Fruit fly (Drosophila melanogaster) whole organism, embryonic: ENCODE results near the gene CG31792.

Source experiments
- CG10209 ChIP-seq: fragments of 200-800 bp; sonication (Bioruptor generic); optimal IDR thresholded peaks from 3 replicates; lab custom pipeline; 2017; ENCODE audit warnings: missing biosample characterization, mild to moderate bottlenecking, missing genetic modification characterization, missing genetic modification reagents
- CG12071 ChIP-seq: fragments of 200-800 bp; sonication (Bioruptor generic); optimal IDR thresholded peaks from 3 replicates; lab custom pipeline; 2018; ENCODE audit warnings: missing biosample characterization, mild to moderate bottlenecking, missing genetic modification characterization
- CG13287 ChIP-seq: fragments of 200-800 bp; sonication (Bioruptor generic); IDR thresholded peaks from 2 replicates; pipeline ENCODE4 v1.3.6; 2022; ENCODE audit warnings: missing biosample characterization, missing genetic modification characterization; ENCODE audit not compliant: partially characterized antibody
- CG13624 ChIP-seq: fragments of 200-800 bp; sonication (Bioruptor generic); optimal IDR thresholded peaks from 2 replicates; lab custom pipeline; 2016; ENCODE audit warnings: missing biosample characterization, missing genetic modification characterization
- CG14965 ChIP-seq: fragments of 200-800 bp; sonication (Bioruptor generic); optimal IDR thresholded peaks from 2 replicates; lab custom pipeline; 2016; ENCODE audit warnings: missing biosample characterization, missing genetic modification characterization, borderline replicate concordance
- CG15479 ChIP-seq: fragments of 200-800 bp; sonication (Bioruptor generic); optimal IDR thresholded peaks from 3 replicates; lab custom pipeline; 2019; ENCODE audit warnings: missing biosample characterization, mild to moderate bottlenecking, missing genetic modification characterization, moderate library complexity
- CG17186 ChIP-seq: fragments of 200-800 bp; sonication (Bioruptor generic); optimal IDR thresholded peaks from 3 replicates; lab custom pipeline; 2017; ENCODE audit warnings: missing biosample characterization, missing genetic modification reagents, missing genetic modification characterization
- CG17385 ChIP-seq: fragments of 200-800 bp; sonication (Bioruptor generic); optimal IDR thresholded peaks from 3 replicates; lab custom pipeline; 2018; ENCODE audit warnings: missing biosample characterization, mild to moderate bottlenecking, missing genetic modification characterization
- CG17612 ChIP-seq: fragments of 200-800 bp; sonication (Bioruptor generic); IDR thresholded peaks from 2 replicates; pipeline ENCODE4 v1.3.6; 2022; ENCODE audit warnings: missing biosample characterization, missing genetic modification characterization
- CG18262 ChIP-seq: fragments of 200-800 bp; optimal IDR thresholded peaks from 3 replicates; lab custom pipeline; 2019; ENCODE audit warnings: missing biosample characterization, mild to moderate bottlenecking, missing genetic modification characterization, moderate library complexity
- CG18599 ChIP-seq: fragments of 200-800 bp; sonication (Bioruptor generic); optimal IDR thresholded peaks from 3 replicates; lab custom pipeline; 2017; ENCODE audit warnings: missing biosample characterization, missing genetic modification characterization, mild to moderate bottlenecking, moderate library complexity, missing genetic modification reagents
- CG4360 ChIP-seq: fragments of 200-800 bp; sonication (Bioruptor generic); IDR thresholded peaks from 2 replicates; pipeline ENCODE4 v1.3.6; 2022; ENCODE audit warnings: missing biosample characterization, missing genetic modification characterization
- CG5180 ChIP-seq: fragments of 200-800 bp; sonication (Bioruptor generic); optimal IDR thresholded peaks from 3 replicates; lab custom pipeline; 2017; ENCODE audit warnings: missing biosample characterization, missing genetic modification characterization, mild to moderate bottlenecking, moderate library complexity, missing genetic modification reagents
- CG6813 ChIP-seq: fragments of 200-800 bp; sonication (Bioruptor generic); optimal IDR thresholded peaks from 2 replicates; lab custom pipeline; 2017; ENCODE audit warnings: missing biosample characterization, missing genetic modification characterization, mild to moderate bottlenecking, moderate library complexity, missing genetic modification reagents
- CG7271 ChIP-seq: fragments of 200-800 bp; sonication (Bioruptor generic); optimal IDR thresholded peaks from 2 replicates; lab custom pipeline; 2018; ENCODE audit warnings: missing biosample characterization, mild to moderate bottlenecking, missing genetic modification characterization, moderate library complexity
- CG7357 ChIP-seq: fragments of 200-800 bp; sonication (Bioruptor generic); IDR thresholded peaks from 3 replicates; pipeline ENCODE4 v1.3.6; 2022; ENCODE audit warnings: missing biosample characterization, missing genetic modification characterization
- CG9437 ChIP-seq: fragments of 200-800 bp; sonication (Bioruptor generic); optimal IDR thresholded peaks from 2 replicates; lab custom pipeline; 2018; ENCODE audit warnings: missing biosample characterization, mild to moderate bottlenecking, missing genetic modification characterization
- CG9876 ChIP-seq: fragments of 200-800 bp; sonication (Bioruptor generic); optimal IDR thresholded peaks from 2 replicates; lab custom pipeline; 2016; ENCODE audit warnings: missing biosample characterization, missing genetic modification characterization
- Dfd ChIP-seq, 2 experiments: fragments of >200 bp; optimal IDR thresholded peaks; 2 replicates each; lab custom pipeline; 2017; ENCODE audit warnings: missing biosample characterization in 2 of 2, missing genetic modification characterization in 2 of 2
- Doc2 ChIP-seq: fragments of 200-800 bp; sonication (Bioruptor generic); IDR thresholded peaks from 2 replicates; pipeline ENCODE4 v1.3.6; 2022; ENCODE audit warnings: missing biosample characterization, missing genetic modification characterization
- Fer1 ChIP-seq: fragments of 200-800 bp; sonication (Bioruptor generic); optimal IDR thresholded peaks from 2 replicates; lab custom pipeline; 2017; ENCODE audit warnings: missing biosample characterization, mild to moderate bottlenecking, missing genetic modification characterization
- HLHmδ ChIP-seq: fragments of 200-800 bp; sonication (Bioruptor generic); optimal IDR thresholded peaks from 2 replicates; lab custom pipeline; 2018; ENCODE audit warnings: missing biosample characterization, mild to moderate bottlenecking, missing genetic modification characterization, moderate library complexity
- Lhr ChIP-seq: fragments of 200-800 bp; sonication (Bioruptor generic); optimal IDR thresholded peaks from 3 replicates; lab custom pipeline; 2017; ENCODE audit warnings: mild to moderate bottlenecking, missing biosample characterization, missing genetic modification reagents, missing genetic modification characterization
- Meics ChIP-seq: fragments of 200-800 bp; sonication (Bioruptor generic); optimal IDR thresholded peaks from 2 replicates; lab custom pipeline; 2017; ENCODE audit warnings: missing biosample characterization, mild to moderate bottlenecking, missing genetic modification characterization
- NFAT ChIP-seq: fragments of 200-800 bp; sonication (Bioruptor generic); IDR thresholded peaks from 2 replicates; pipeline ENCODE4 v1.3.6; 2022; ENCODE audit warnings: missing biosample characterization, missing genetic modification characterization
- Nf-YC ChIP-seq: fragments of 200-800 bp; optimal IDR thresholded peaks from 3 replicates; lab custom pipeline; 2019; ENCODE audit warnings: missing biosample characterization, mild to moderate bottlenecking, missing genetic modification characterization, moderate library complexity
- Optix ChIP-seq: fragments of 200-800 bp; sonication (Bioruptor generic); IDR thresholded peaks from 3 replicates; pipeline ENCODE4 v1.3.6; 2022; ENCODE audit warnings: missing biosample characterization, missing genetic modification characterization
- PHDP ChIP-seq: fragments of 200-800 bp; sonication (Bioruptor generic); optimal IDR thresholded peaks from 3 replicates; lab custom pipeline; 2018; ENCODE audit warnings: missing biosample characterization, mild to moderate bottlenecking, missing genetic modification characterization, moderate library complexity
- Scr ChIP-seq: fragments of 200-800 bp; sonication (Bioruptor generic); IDR thresholded peaks from 2 replicates; pipeline ENCODE4 v1.3.6; 2022; ENCODE audit warnings: missing biosample characterization, missing genetic modification characterization; ENCODE audit not compliant: partially characterized antibody
- Stat92E ChIP-seq, 3 experiments: fragments of >200 bp in 2 of 3; fragments of 200-800 bp in 1 of 3; sonication (Bioruptor generic) in 1 of 3; optimal IDR thresholded peaks; 2 replicates each; lab custom pipeline; 2017 to 2019; ENCODE audit warnings: missing biosample characterization in 3 of 3, missing genetic modification characterization in 3 of 3, mild to moderate bottlenecking in 1 of 3, moderate library complexity in 1 of 3
- TFAM ChIP-seq: fragments of 200-800 bp; sonication (Bioruptor generic); optimal IDR thresholded peaks from 2 replicates; lab custom pipeline; 2017; ENCODE audit warnings: missing biosample characterization, missing genetic modification characterization, inconsistent platforms
- btn ChIP-seq: fragments of 200-800 bp; sonication (Bioruptor generic); optimal IDR thresholded peaks from 2 replicates; lab custom pipeline; 2016; ENCODE audit warnings: missing biosample characterization, missing genetic modification characterization
- cad ChIP-seq: fragments of >200 bp; optimal IDR thresholded peaks from 2 replicates; lab custom pipeline; 2017; ENCODE audit warnings: missing biosample characterization, missing genetic modification characterization
- cwo ChIP-seq: fragments of 200-800 bp; sonication (Bioruptor generic); optimal IDR thresholded peaks from 3 replicates; lab custom pipeline; 2017; ENCODE audit warnings: missing biosample characterization, missing genetic modification characterization, mild to moderate bottlenecking, moderate library complexity, missing genetic modification reagents
- emc ChIP-seq: fragments of 200-800 bp; sonication (Bioruptor generic); optimal IDR thresholded peaks from 2 replicates; lab custom pipeline; 2016; ENCODE audit warnings: missing biosample characterization, missing genetic modification characterization
- fru ChIP-seq: fragments of >200 bp; optimal IDR thresholded peaks from 2 replicates; lab custom pipeline; 2017
- gcm2 ChIP-seq: fragments of 200-800 bp; sonication (Bioruptor generic); optimal IDR thresholded peaks from 2 replicates; lab custom pipeline; 2016; ENCODE audit warnings: missing biosample characterization, missing genetic modification characterization
- grn ChIP-seq: fragments of 200-800 bp; sonication (Bioruptor generic); optimal IDR thresholded peaks from 3 replicates; lab custom pipeline; 2017; ENCODE audit warnings: missing biosample characterization, missing genetic modification characterization
- hbn ChIP-seq: fragments of 200-800 bp; sonication (Bioruptor generic); IDR thresholded peaks from 2 replicates; pipeline ENCODE4 v1.3.6; 2022; ENCODE audit warnings: missing biosample characterization, missing genetic modification characterization; ENCODE audit not compliant: partially characterized antibody
- ind ChIP-seq: fragments of 200-800 bp; sonication (Bioruptor generic); optimal IDR thresholded peaks from 3 replicates; lab custom pipeline; 2016; ENCODE audit warnings: missing biosample characterization, missing genetic modification characterization
- jumu ChIP-seq: fragments of 200-800 bp; sonication (Bioruptor generic); optimal IDR thresholded peaks from 3 replicates; lab custom pipeline; 2016; ENCODE audit warnings: missing biosample characterization, missing genetic modification characterization
- lmd ChIP-seq: fragments of 200-800 bp; sonication (Bioruptor generic); IDR thresholded peaks from 2 replicates; pipeline ENCODE4 v1.3.6; 2022; ENCODE audit warnings: missing biosample characterization, missing genetic modification characterization
- mld ChIP-seq: fragments of 200-800 bp; sonication (Bioruptor generic); IDR thresholded peaks from 3 replicates; pipeline ENCODE4 v1.3.6; 2022; ENCODE audit warnings: missing biosample characterization, missing genetic modification characterization; ENCODE audit not compliant: partially characterized antibody
- pfk ChIP-seq: fragments of 200-800 bp; sonication (Bioruptor generic); optimal IDR thresholded peaks from 2 replicates; lab custom pipeline; 2018; ENCODE audit warnings: missing biosample characterization, mild to moderate bottlenecking, missing genetic modification characterization, moderate library complexity
- pros ChIP-seq: fragments of 200-800 bp; sonication (Bioruptor generic); optimal IDR thresholded peaks from 3 replicates; lab custom pipeline; 2019; ENCODE audit warnings: missing biosample characterization, mild to moderate bottlenecking, missing genetic modification characterization, moderate library complexity
- repo ChIP-seq: fragments of 200-800 bp; sonication (Bioruptor generic); optimal IDR thresholded peaks from 2 replicates; lab custom pipeline; 2016; ENCODE audit warnings: missing biosample characterization, missing genetic modification characterization
- shn ChIP-seq: fragments of 200-800 bp; sonication (Bioruptor generic); optimal IDR thresholded peaks from 3 replicates; lab custom pipeline; 2016; ENCODE audit warnings: missing biosample characterization, missing genetic modification characterization
- sim ChIP-seq: fragments of 200-800 bp; sonication (Bioruptor generic); IDR thresholded peaks from 2 replicates; pipeline ENCODE4 v1.3.6; 2022; ENCODE audit warnings: missing biosample characterization, missing genetic modification characterization
- sob ChIP-seq: fragments of 200-800 bp; sonication (Bioruptor generic); IDR thresholded peaks from 2 replicates; pipeline ENCODE4 v1.3.6; 2022; ENCODE audit warnings: missing biosample characterization, missing genetic modification characterization
- tna ChIP-seq: fragments of 200-800 bp; sonication (Bioruptor generic); IDR thresholded peaks from 2 replicates; pipeline ENCODE4 v1.3.6; 2022; ENCODE audit warnings: missing biosample characterization, missing genetic modification characterization; ENCODE audit not compliant: partially characterized antibody
- trem ChIP-seq: fragments of 200-800 bp; optimal IDR thresholded peaks from 3 replicates; lab custom pipeline; 2019; ENCODE audit warnings: missing biosample characterization, mild to moderate bottlenecking, missing genetic modification characterization, moderate library complexity

The CG31792 gene

DNA sequence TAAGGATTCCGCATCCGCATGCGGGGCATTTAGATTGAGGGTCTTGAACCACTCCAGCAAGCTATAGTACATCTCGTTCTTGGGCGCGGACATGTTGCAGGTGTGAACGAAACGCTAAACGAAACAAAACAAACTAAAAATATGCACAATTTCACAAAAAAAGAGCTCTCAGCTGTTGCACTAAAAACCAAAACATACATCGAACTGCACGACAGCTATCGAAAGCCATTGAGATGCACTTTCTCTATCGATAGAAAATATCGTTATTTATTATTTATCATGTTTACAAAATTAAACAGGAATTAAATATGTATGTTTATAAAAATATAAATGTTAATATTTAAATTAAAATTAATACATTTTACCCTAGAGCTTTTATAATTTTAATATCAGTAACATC is 36.0 kb downstream of the CG31792 start, which contains the start of gene hook (continued):
- TF ChIP-seq Meics (GFP tag; lab: Kevin White, UChicago) (no peak), Fer1 (GFP tag; lab: Kevin White, UChicago) (no peak), trem (tag; lab: Kevin White, UChicago) (peak; percentile 52), pros (GFP tag; lab: Kevin White, UChicago) (no peak), pfk (no peak), Stat92E (GFP tag; optimal IDR thresholded peaks at IDR 0.05; lab: Kevin White, UChicago) (no peak), CG4360 (GFP tag; lab: Robert Waterston, UW) (no peak), CG18262 (tag; lab: Kevin White, UChicago) (no peak), HLHmδ (GFP tag; lab: Kevin White, UChicago) (no peak), CG7271 (tag; lab: Kevin White, UChicago) (no peak), TFAM (GFP tag; lab: Kevin White, UChicago) (no peak), CG12071 (no peak), tna (GFP tag; lab: Robert Waterston, UW) (0 out of 2 replicates have a peak, but pooled peaks have one; percentile 40), btn (GFP tag; lab: Kevin White, UChicago) (no peak), sim (GFP tag; lab: Robert Waterston, UW) (no peak), CG17612 (no peak), shn (GFP tag; lab: Kevin White, UChicago) (no peak), Optix (GFP tag; lab: Robert Waterston, UW) (no peak), CG13624 (GFP tag; lab: Kevin White, UChicago) (no peak), CG9437 (GFP tag; lab: Kevin White, UChicago) (no peak), Scr (GFP tag; lab: Robert Waterston, UW) (peak; percentile 81), repo (GFP tag; lab: Kevin White, UChicago) (no peak), CG7357 (no peak), CG6813 (GFP tag; lab: Kevin White, UChicago) (no peak), CG5180 (GFP tag; lab: Kevin White, UChicago) (no peak), lmd (GFP tag; lab: Robert Waterston, UW) (no peak), CG15479 (GFP tag; lab: Kevin White, UChicago) (no peak), fru (lab: Kevin White, UChicago) (no peak), Doc2 (no peak), cwo (GFP tag; lab: Kevin White, UChicago) (no peak), CG9876 (no peak), mld (GFP tag; lab: Robert Waterston, UW) (no peak), CG14965 (GFP tag; lab: Kevin White, UChicago) (no peak), CG17186 (no peak), sob (GFP tag; lab: Robert Waterston, UW) (no peak), gcm2 (no peak), Lhr (GFP tag; lab: Kevin White, UChicago) (no peak), emc (GFP tag; lab: Kevin White, UChicago) (no peak), PHDP (tag; lab: Kevin White, UChicago) (no peak), CG10209 (no peak), cad (GFP tag; lab: Kevin White, UChicago) (no peak), Dfd (GFP tag; optimal IDR thresholded peaks at IDR 0.05; lab: Kevin White, UChicago) (no peak), jumu (GFP tag; lab: Kevin White, UChicago) (no peak), CG18599 (no peak), ind (GFP tag; lab: Kevin White, UChicago) (no peak), Nf-YC (tag; lab: Kevin White, UChicago) (no peak), grn (GFP tag; lab: Kevin White, UChicago) (no peak), CG13287 (peak; percentile 81), CG17385 (GFP tag; lab: Kevin White, UChicago) (peak; percentile 6), hbn (GFP tag; lab: Robert Waterston, UW) (peak; percentile 75), NFAT (GFP tag; lab: Robert Waterston, UW) (no peak)
